Fruit fly (Drosophila melanogaster) whole organism, embryonic: Measurements from ENCODE around the gene pim.
A peak's percentile ranks its signal among the peaks of the same experiment; 100 is the strongest.

ENCODE experiments used
- CG10209 ChIP-seq: fragments of 200-800 bp; sonication (Bioruptor generic); optimal IDR thresholded peaks from 3 replicates; lab custom pipeline; 2017; ENCODE audit warnings: missing biosample characterization, mild to moderate bottlenecking, missing genetic modification characterization, missing genetic modification reagents
- CG12942 ChIP-seq: fragments of 200-800 bp; sonication (Bioruptor generic); optimal IDR thresholded peaks from 3 replicates; lab custom pipeline; 2016; ENCODE audit warnings: missing biosample characterization, missing genetic modification characterization
- CG13775 ChIP-seq: fragments of 200-800 bp; sonication (Bioruptor generic); optimal IDR thresholded peaks from 3 replicates; lab custom pipeline; 2017; ENCODE audit warnings: missing biosample characterization, mild to moderate bottlenecking, missing genetic modification characterization
- CG1603 ChIP-seq: fragments of 200-800 bp; sonication (Bioruptor generic); optimal IDR thresholded peaks from 2 replicates; lab custom pipeline; 2019; ENCODE audit warnings: missing biosample characterization, mild to moderate bottlenecking, missing genetic modification characterization, moderate library complexity
- CG17912 ChIP-seq: fragments of 200-800 bp; sonication (Bioruptor generic); optimal IDR thresholded peaks from 2 replicates; lab custom pipeline; 2018; ENCODE audit warnings: missing biosample characterization, mild to moderate bottlenecking, missing genetic modification characterization
- CG31224 ChIP-seq: fragments of 200-800 bp; sonication (Bioruptor generic); IDR thresholded peaks from 2 replicates; pipeline ENCODE4 v1.3.6; 2022; ENCODE audit warnings: missing biosample characterization, missing genetic modification characterization
- CG33213 ChIP-seq: fragments of 200-800 bp; sonication (Bioruptor generic); optimal IDR thresholded peaks from 3 replicates; lab custom pipeline; 2016; ENCODE audit warnings: missing biosample characterization, missing genetic modification characterization
- CG43689 ChIP-seq: fragments of 200-800 bp; sonication (Bioruptor generic); IDR thresholded peaks from 2 replicates; pipeline ENCODE4 v1.3.6; 2022; ENCODE audit warnings: missing biosample characterization, missing genetic modification characterization
- CG4617 ChIP-seq: fragments of 200-800 bp; sonication (Bioruptor generic); optimal IDR thresholded peaks from 3 replicates; lab custom pipeline; 2016; ENCODE audit warnings: missing biosample characterization, missing genetic modification characterization, borderline replicate concordance
- CG4820 ChIP-seq: fragments of 200-800 bp; sonication (Bioruptor generic); optimal IDR thresholded peaks from 3 replicates; lab custom pipeline; 2016; ENCODE audit warnings: missing biosample characterization, missing genetic modification characterization
- CG6254 ChIP-seq: fragments of 200-800 bp; sonication (Bioruptor generic); optimal IDR thresholded peaks from 3 replicates; lab custom pipeline; 2017; ENCODE audit warnings: mild to moderate bottlenecking, missing biosample characterization, missing genetic modification reagents, missing genetic modification characterization
- CG6765 ChIP-seq: fragments of 200-800 bp; sonication (Bioruptor generic); optimal IDR thresholded peaks from 3 replicates; lab custom pipeline; 2017; ENCODE audit warnings: missing biosample characterization, mild to moderate bottlenecking, missing genetic modification characterization
- CG7372 ChIP-seq: fragments of 200-800 bp; sonication (Bioruptor generic); IDR thresholded peaks from 2 replicates; pipeline ENCODE4 v1.3.6; 2022; ENCODE audit warnings: missing biosample characterization, missing genetic modification characterization
- CG8478 ChIP-seq: fragments of >200 bp; optimal IDR thresholded peaks from 2 replicates; lab custom pipeline; 2018
- CG9932 ChIP-seq: fragments of 200-800 bp; sonication (Bioruptor generic); IDR thresholded peaks from 2 replicates; pipeline ENCODE4 v1.3.6; 2022; ENCODE audit warnings: missing biosample characterization, missing genetic modification characterization
- D ChIP-seq, 2 experiments: fragments of 200-800 bp in 1 of 2; fragments of >200 bp in 1 of 2; sonication (Bioruptor generic) in 1 of 2; optimal IDR thresholded peaks; 2 replicates in 1 of 2; 3 replicates in 1 of 2; lab custom pipeline; 2017; ENCODE audit warnings: mild to moderate bottlenecking in 1 of 2, missing biosample characterization in 1 of 2, missing genetic modification characterization in 1 of 2, missing genetic modification reagents in 1 of 2
- Dek ChIP-seq: fragments of 200-800 bp; sonication (Bioruptor generic); optimal IDR thresholded peaks from 3 replicates; lab custom pipeline; 2019; ENCODE audit warnings: missing biosample characterization, mild to moderate bottlenecking, missing genetic modification characterization, moderate library complexity
- Fer2 ChIP-seq: fragments of 200-800 bp; sonication (Bioruptor generic); optimal IDR thresholded peaks from 2 replicates; lab custom pipeline; 2018; ENCODE audit warnings: missing biosample characterization, mild to moderate bottlenecking, missing genetic modification characterization, moderate library complexity
- Hr78 ChIP-seq, 2 experiments: fragments of 200-800 bp in 1 of 2; fragments of >200 bp in 1 of 2; sonication (Bioruptor generic) in 1 of 2; optimal IDR thresholded peaks; 2 replicates each; lab custom pipeline; 2017 to 2019; ENCODE audit warnings: missing biosample characterization in 2 of 2, missing genetic modification characterization in 2 of 2, mild to moderate bottlenecking in 1 of 2, moderate library complexity in 1 of 2
- Hsf ChIP-seq: fragments of 200-800 bp; sonication (Bioruptor generic); optimal IDR thresholded peaks from 3 replicates; lab custom pipeline; 2016; ENCODE audit warnings: missing biosample characterization, missing genetic modification characterization
- NFAT ChIP-seq: fragments of 200-800 bp; sonication (Bioruptor generic); IDR thresholded peaks from 2 replicates; pipeline ENCODE4 v1.3.6; 2022; ENCODE audit warnings: missing biosample characterization, missing genetic modification characterization
- Scr ChIP-seq: fragments of 200-800 bp; sonication (Bioruptor generic); IDR thresholded peaks from 2 replicates; pipeline ENCODE4 v1.3.6; 2022; ENCODE audit warnings: missing biosample characterization, missing genetic modification characterization; ENCODE audit not compliant: partially characterized antibody
- Sry-β ChIP-seq: fragments of 200-800 bp; sonication (Bioruptor generic); optimal IDR thresholded peaks from 2 replicates; lab custom pipeline; 2018; ENCODE audit warnings: missing biosample characterization, mild to moderate bottlenecking, missing genetic modification characterization, moderate library complexity
- Taf1 ChIP-seq: fragments of 200-800 bp; sonication (Bioruptor generic); IDR thresholded peaks from 2 replicates; pipeline ENCODE4 v1.3.6; 2022; ENCODE audit warnings: missing biosample characterization, missing genetic modification characterization
- Usf ChIP-seq: fragments of 200-800 bp; sonication (Bioruptor generic); optimal IDR thresholded peaks from 2 replicates; lab custom pipeline; 2017; ENCODE audit warnings: missing genotype, missing biosample characterization, missing genetic modification characterization
- Vsx1 ChIP-seq: fragments of 200-800 bp; sonication (Bioruptor generic); optimal IDR thresholded peaks from 2 replicates; lab custom pipeline; 2017; ENCODE audit warnings: missing biosample characterization, mild to moderate bottlenecking, missing genetic modification characterization, missing genetic modification reagents
- ash1 ChIP-seq: fragments of 200-800 bp; sonication (Bioruptor generic); optimal IDR thresholded peaks from 2 replicates; lab custom pipeline; 2018; ENCODE audit warnings: missing biosample characterization, mild to moderate bottlenecking, missing genetic modification characterization
- cg ChIP-seq: fragments of 200-800 bp; sonication (Bioruptor generic); optimal IDR thresholded peaks from 3 replicates; lab custom pipeline; 2019; ENCODE audit warnings: missing biosample characterization, mild to moderate bottlenecking, missing genetic modification characterization, moderate library complexity
- crol ChIP-seq: fragments of 200-800 bp; sonication (Bioruptor generic); IDR thresholded peaks from 2 replicates; pipeline ENCODE4 v1.3.6; 2022; ENCODE audit warnings: missing biosample characterization, missing genetic modification characterization
- ewg ChIP-seq: fragments of 200-800 bp; sonication (Bioruptor generic); optimal IDR thresholded peaks from 3 replicates; lab custom pipeline; 2017; ENCODE audit warnings: mild to moderate bottlenecking, missing biosample characterization, missing genetic modification reagents, missing genetic modification characterization
- gcm ChIP-seq: fragments of 200-800 bp; sonication (Bioruptor generic); optimal IDR thresholded peaks from 2 replicates; lab custom pipeline; 2019; ENCODE audit warnings: missing biosample characterization, mild to moderate bottlenecking, missing genetic modification characterization, moderate library complexity
- her ChIP-seq: fragments of 200-800 bp; sonication (Bioruptor generic); optimal IDR thresholded peaks from 2 replicates; lab custom pipeline; 2016; ENCODE audit warnings: missing biosample characterization, missing genetic modification characterization
- jigr1 ChIP-seq: fragments of 200-800 bp; sonication (Bioruptor generic); IDR thresholded peaks from 3 replicates; pipeline ENCODE4 v1.3.6; 2022; ENCODE audit warnings: missing biosample characterization, missing genetic modification characterization
- jumu ChIP-seq: fragments of 200-800 bp; sonication (Bioruptor generic); optimal IDR thresholded peaks from 3 replicates; lab custom pipeline; 2016; ENCODE audit warnings: missing biosample characterization, missing genetic modification characterization
- nom ChIP-seq: fragments of 200-800 bp; sonication (Bioruptor generic); optimal IDR thresholded peaks from 2 replicates; lab custom pipeline; 2017; ENCODE audit warnings: missing biosample characterization, missing genetic modification characterization, mild to moderate bottlenecking, moderate library complexity, missing genetic modification reagents
- peb ChIP-seq: fragments of 200-800 bp; sonication (Bioruptor generic); IDR thresholded peaks from 2 replicates; pipeline ENCODE4 v1.3.6; 2022; ENCODE audit warnings: missing biosample characterization, missing genetic modification characterization
- pita ChIP-seq: fragments of 200-800 bp; sonication (Bioruptor generic); optimal IDR thresholded peaks from 2 replicates; lab custom pipeline; 2017; ENCODE audit warnings: missing biosample characterization, mild to moderate bottlenecking, missing genetic modification characterization
- pnt ChIP-seq: fragments of 200-800 bp; sonication (Bioruptor generic); optimal IDR thresholded peaks from 3 replicates; lab custom pipeline; 2016; ENCODE audit warnings: missing biosample characterization, missing genetic modification characterization
- sc ChIP-seq, 3 experiments: fragments of >200 bp in 2 of 3; fragments of 200-800 bp in 1 of 3; sonication (Bioruptor generic) in 1 of 3; optimal IDR thresholded peaks; 2 replicates in 2 of 3; 3 replicates in 1 of 3; lab custom pipeline; 2017; ENCODE audit warnings: mild to moderate bottlenecking in 1 of 3, missing biosample characterization in 1 of 3, missing genetic modification characterization in 1 of 3, missing genetic modification reagents in 1 of 3
- schlank ChIP-seq: fragments of 200-800 bp; sonication (Bioruptor generic); optimal IDR thresholded peaks from 2 replicates; lab custom pipeline; 2018; ENCODE audit warnings: missing biosample characterization, mild to moderate bottlenecking, missing genetic modification characterization
- slbo ChIP-seq: fragments of 200-800 bp; sonication (Bioruptor generic); IDR thresholded peaks from 2 replicates; pipeline ENCODE4 v1.3.6; 2022; ENCODE audit warnings: missing biosample characterization, missing genetic modification characterization
- slp2 ChIP-seq: fragments of 200-800 bp; sonication (Bioruptor generic); optimal IDR thresholded peaks from 2 replicates; lab custom pipeline; 2016; ENCODE audit warnings: missing biosample characterization, missing genetic modification characterization
- stwl ChIP-seq: fragments of 200-800 bp; sonication (Bioruptor generic); optimal IDR thresholded peaks from 3 replicates; lab custom pipeline; 2018; ENCODE audit warnings: missing biosample characterization, mild to moderate bottlenecking, missing genetic modification characterization, moderate library complexity
- tx ChIP-seq: fragments of 200-800 bp; sonication (Bioruptor generic); optimal IDR thresholded peaks from 2 replicates; lab custom pipeline; 2016; ENCODE audit warnings: missing biosample characterization, missing genetic modification characterization

pim gene

dm6 chr2L:10334854-10335277 is 27.9 kb upstream of the pim start (continued):
- TF ChIP-seq CG7372 (0 out of 2 replicates have a peak, but pooled peaks have one; percentile 10), crol (GFP tag; lab: Robert Waterston, UW) (no peak), Sry-β (peak; percentile 17), Scr (peak; percentile 69), gcm (peak; percentile 34), ash1 (GFP tag; lab: Kevin White, UChicago) (peak; percentile 40), slp2 (GFP tag; lab: Kevin White, UChicago) (peak; percentile 43), Hr78 (GFP tag; optimal IDR thresholded peaks at IDR 0.05; lab: Kevin White, UChicago) (peak in 1 of 2 experiments; percentile 51), CG8478 (no peak), pnt (GFP tag; lab: Kevin White, UChicago) (peak; percentile 27), CG1603 (peak; percentile 81), Fer2 (peak; percentile 38), pita (GFP tag; lab: Kevin White, UChicago) (no peak), CG10209 (peak; percentile 63), CG6765 (peak; percentile 77), D (optimal IDR thresholded peaks at IDR 0.05; lab: Kevin White, UChicago) (peak; percentile 92), D (GFP tag; optimal IDR thresholded peaks at IDR 0.05; lab: Kevin White, UChicago) (peak; percentile 31), jigr1 (no peak), Taf1 (0 out of 2 replicates have a peak, but pooled peaks have one; percentile 24), CG33213 (GFP tag; lab: Kevin White, UChicago) (peak; percentile 61), CG31224 (GFP tag; lab: Robert Waterston, UW) (no peak), Hsf (GFP tag; lab: Kevin White, UChicago) (peak; percentile 44), CG9932 (peak; percentile 78; the same call in 1 of the 2 replicates), peb (GFP tag; lab: Robert Waterston, UW) (no peak), NFAT (GFP tag; lab: Robert Waterston, UW) (peak; percentile 70; the same call in 1 of the 2 replicates), CG12942 (GFP tag; lab: Kevin White, UChicago) (peak; percentile 6), stwl (tag; lab: Kevin White, UChicago) (peak; percentile 65), CG13775 (GFP tag; lab: Kevin White, UChicago) (peak; percentile 50), her (GFP tag; lab: Kevin White, UChicago) (peak; percentile 75), slbo (GFP tag; lab: Robert Waterston, UW) (peak; percentile 64), Dek (peak; percentile 60), CG4617 (peak; percentile 31), CG6254 (GFP tag; lab: Kevin White, UChicago) (peak; percentile 75), jumu (GFP tag; lab: Kevin White, UChicago) (peak; percentile 54), schlank (tag; lab: Kevin White, UChicago) (peak; percentile 69), cg (GFP tag; lab: Kevin White, UChicago) (peak; percentile 100), CG43689 (GFP tag; lab: Robert Waterston, UW) (no peak), CG4820 (GFP tag; lab: Kevin White, UChicago) (peak; percentile 2), sc (optimal IDR thresholded peaks at IDR 0.05; lab: Kevin White, UChicago) (no peak), sc (GFP tag; optimal IDR thresholded peaks at IDR 0.05; lab: Kevin White, UChicago) (peak; percentile 11), Usf (GFP tag; lab: Kevin White, UChicago) (no peak), nom (peak; percentile 54), Vsx1 (GFP tag; lab: Kevin White, UChicago) (peak; percentile 75), tx (GFP tag; lab: Kevin White, UChicago) (no peak), CG17912 (peak; percentile 85), ewg (peak; percentile 26)
